Worm (Caenorhabditis elegans): ENCODE results near the gene fbxb-54.

- TF ChIP-seq pha-4 (tag; optimal IDR thresholded peaks at IDR 0.05) (no peak), nhr-90 (tag; optimal IDR thresholded peaks at IDR 0.05) (no peak), nhr-179 (tag; optimal IDR thresholded peaks at IDR 0.05) (no peak), F37B4.10 (GFP tag; IDR thresholded peaks at IDR 0.05) (no peak), snpc-4 (GFP tag; optimal IDR thresholded peaks at IDR 0.05) (no peak), snpc-4 (tag; optimal IDR thresholded peaks at IDR 0.05) (no peak), T26A5.8 (tag; optimal IDR thresholded peaks at IDR 0.05) (no peak), ama-1 (optimal IDR thresholded peaks at IDR 0.05) (no peak), ama-1 (GFP tag; optimal IDR thresholded peaks at IDR 0.05) (no peak), ekl-4 (GFP tag; IDR thresholded peaks at IDR 0.05) (no peak)
Observed at ce11 chrII:1600661-1601060, 44.5 kb upstream of the fbxb-54 start, which contains the start of gene bath-26.

Data from whole organism, young adult.